Worm (Caenorhabditis elegans) whole organism, L4 larva: ENCODE measurements around the gene C29E4.13.
A peak's percentile ranks its signal among the peaks of the same experiment; 100 is the strongest.

ENCODE experiments used
- F26F4.8 ChIP-seq: fragments of 200-800 bp; sonication (Bioruptor generic); conservative IDR thresholded peaks from 2 replicates; pipeline ENCODE4 v1.3.6; 2022; ENCODE audit warnings: missing genetic modification characterization, missing compliant biosample characterization
- R02D3.7 ChIP-seq: fragments of 150-350 bp; sonication (generic microtip); optimal IDR thresholded peaks from 3 replicates; lab custom pipeline; 2014; ENCODE audit warnings: missing biosample characterization, missing genetic modification characterization
- T20F7.1 ChIP-seq: fragments of 200-800 bp; sonication (Bioruptor generic); optimal IDR thresholded peaks from 2 replicates; lab custom pipeline; 2018; ENCODE audit warnings: mild to moderate bottlenecking, missing genetic modification characterization, missing compliant biosample characterization
- Y48G9A.11 ChIP-seq: fragments of 200-800 bp; sonication (Bioruptor generic); IDR thresholded peaks from 2 replicates; pipeline ENCODE4 v1.3.6; 2022; ENCODE audit warnings: missing genetic modification reagents, missing genetic modification characterization, missing compliant biosample characterization
- Y5F2A.4 ChIP-seq: fragments of 200-800 bp; sonication (Bioruptor generic); optimal IDR thresholded peaks from 2 replicates; lab custom pipeline; 2018; ENCODE audit warnings: mild to moderate bottlenecking, missing genetic modification characterization, missing compliant biosample characterization
- Y75B8A.6 ChIP-seq: fragments of 200-800 bp; sonication (Bioruptor generic); IDR thresholded peaks from 2 replicates; pipeline ENCODE4 v1.3.6; 2022; ENCODE audit warnings: missing genetic modification reagents, missing genetic modification characterization, missing compliant biosample characterization
- aha-1 ChIP-seq: fragments of 150-350 bp; peaks from one replicate; lab custom pipeline; 2014; ENCODE audit warnings: missing biosample characterization, missing genetic modification characterization
- ama-1 ChIP-seq: fragments of 150-350 bp; optimal IDR thresholded peaks from 2 replicates; lab custom pipeline; 2014; ENCODE audit warnings: inconsistent platforms, mixed read lengths
- arid-1 ChIP-seq: fragments of 200-800 bp; sonication (Bioruptor generic); conservative IDR thresholded peaks from 2 replicates; pipeline ENCODE4 v1.3.6; 2022; ENCODE audit warnings: missing genetic modification reagents, missing genetic modification characterization, missing compliant biosample characterization
- ceh-44 ChIP-seq: fragments of 200-800 bp; sonication (Bioruptor generic); IDR thresholded peaks from 2 replicates; pipeline ENCODE4 v1.3.6; 2022; ENCODE audit warnings: missing genetic modification reagents, missing genetic modification characterization, missing compliant biosample characterization
- daf-16 ChIP-seq, 3 experiments: sonication (generic microtip); optimal IDR thresholded peaks; 2 replicates each; lab custom pipeline; 2016 to 2017; ENCODE audit warnings: missing genetic modification characterization in 3 of 3, missing genetic modification reagents in 3 of 3, mild to moderate bottlenecking in 2 of 3, missing compliant biosample characterization in 2 of 3, missing biosample characterization in 1 of 3, moderate library complexity in 1 of 3
- daf-19 ChIP-seq: fragments of 200-800 bp; sonication (Bioruptor generic); conservative IDR thresholded peaks from 2 replicates; pipeline ENCODE4 v1.3.6; 2022; ENCODE audit warnings: missing genetic modification characterization, missing compliant biosample characterization
- dmd-8 ChIP-seq: fragments of 200-800 bp; sonication (Bioruptor generic); IDR thresholded peaks from 2 replicates; pipeline ENCODE4 v1.3.6; 2022; ENCODE audit warnings: missing genetic modification characterization, missing compliant biosample characterization
- dpl-1 ChIP-seq: fragments of 150-350 bp; optimal IDR thresholded peaks from 2 replicates; lab custom pipeline; 2014; ENCODE audit warnings: missing biosample characterization, missing genetic modification reagents, missing genetic modification characterization
- dve-1 ChIP-seq: sonication (generic microtip); optimal IDR thresholded peaks from 2 replicates; lab custom pipeline; 2017; ENCODE audit warnings: antibody characterized with exemption, mild to moderate bottlenecking, missing genetic modification characterization, missing compliant biosample characterization; ENCODE audit not compliant: insufficient read depth
- egl-43 ChIP-seq: fragments of 200-800 bp; sonication (Bioruptor generic); IDR thresholded peaks from 2 replicates; pipeline ENCODE4 v1.3.6; 2022; ENCODE audit warnings: missing genetic modification reagents, missing genetic modification characterization, missing compliant biosample characterization
- fkh-10 ChIP-seq: fragments of 150-350 bp; optimal IDR thresholded peaks from 2 replicates; lab custom pipeline; 2014; ENCODE audit warnings: missing biosample characterization, missing genetic modification reagents, missing genetic modification characterization
- fos-1 ChIP-seq: fragments of 150-350 bp; optimal IDR thresholded peaks from 2 replicates; lab custom pipeline; 2014; ENCODE audit warnings: missing biosample characterization, missing genetic modification characterization
- gei-8 ChIP-seq: fragments of 200-800 bp; sonication (Bioruptor generic); optimal IDR thresholded peaks from 2 replicates; lab custom pipeline; 2018; ENCODE audit warnings: mild to moderate bottlenecking, missing genetic modification characterization, missing compliant biosample characterization
- hif-1 ChIP-seq, 2 experiments: sonication (generic microtip); optimal IDR thresholded peaks; 2 replicates each; lab custom pipeline; 2016 to 2017; ENCODE audit warnings: missing compliant biosample characterization in 2 of 2, missing genetic modification characterization in 2 of 2, missing genetic modification reagents in 2 of 2, missing genotype in 2 of 2, mild to moderate bottlenecking in 1 of 2
- hlh-30 ChIP-seq: sonication (generic microtip); optimal IDR thresholded peaks from 2 replicates; lab custom pipeline; 2017; ENCODE audit warnings: antibody characterized with exemption, mild to moderate bottlenecking, missing genetic modification characterization, missing compliant biosample characterization; ENCODE audit not compliant: insufficient read depth
- hmg-1.1 ChIP-seq: fragments of 200-800 bp; sonication (Bioruptor generic); IDR thresholded peaks from 2 replicates; pipeline ENCODE4 v1.3.6; 2022; ENCODE audit warnings: missing genetic modification reagents, missing genetic modification characterization, missing compliant biosample characterization
- lin-13 ChIP-seq: fragments of 150-350 bp; optimal IDR thresholded peaks from 2 replicates; lab custom pipeline; 2014; ENCODE audit warnings: missing biosample characterization, missing genetic modification reagents, missing genetic modification characterization
- lin-39 ChIP-seq: fragments of 150-350 bp; optimal IDR thresholded peaks from 2 replicates; lab custom pipeline; 2014; ENCODE audit warnings: missing biosample characterization, missing genetic modification reagents, missing genetic modification characterization
- lsy-2 ChIP-seq, 2 experiments: fragments of 150-350 bp in 1 of 2; sonication (generic microtip) in 1 of 2; optimal IDR thresholded peaks; 2 replicates each; lab custom pipeline; 2014 to 2017; ENCODE audit warnings: missing biosample characterization in 2 of 2, missing genetic modification characterization in 2 of 2
- mes-2 ChIP-seq: sonication (generic microtip); optimal IDR thresholded peaks from 2 replicates; lab custom pipeline; 2016; ENCODE audit warnings: missing genotype, mild to moderate bottlenecking, missing genetic modification characterization, missing compliant biosample characterization; ENCODE audit not compliant: poor library complexity, severe bottlenecking
- mxl-2 ChIP-seq: fragments of 200-800 bp; sonication (Bioruptor generic); conservative IDR thresholded peaks from 2 replicates; pipeline ENCODE4 v1.3.6; 2022; ENCODE audit warnings: missing genetic modification reagents, missing genetic modification characterization, missing compliant biosample characterization
- mxl-3 ChIP-seq: fragments of 200-800 bp; sonication (Bioruptor generic); optimal IDR thresholded peaks from 2 replicates; lab custom pipeline; 2018; ENCODE audit warnings: mild to moderate bottlenecking, missing genetic modification characterization, missing compliant biosample characterization
- nhr-10 ChIP-seq: fragments of 150-350 bp; optimal IDR thresholded peaks from 2 replicates; lab custom pipeline; 2014; ENCODE audit warnings: missing biosample characterization, missing genetic modification characterization
- nhr-11 ChIP-seq: fragments of 150-350 bp; optimal IDR thresholded peaks from 2 replicates; lab custom pipeline; 2014; ENCODE audit warnings: missing biosample characterization, missing genetic modification characterization
- nhr-111 ChIP-seq: fragments of 200-800 bp; sonication (Bioruptor generic); optimal IDR thresholded peaks from 2 replicates; lab custom pipeline; 2018; ENCODE audit warnings: mild to moderate bottlenecking, missing genetic modification characterization, missing compliant biosample characterization
- nhr-25 ChIP-seq: sonication (generic microtip); optimal IDR thresholded peaks from 2 replicates; lab custom pipeline; 2017; ENCODE audit warnings: missing genetic modification characterization, mild to moderate bottlenecking, missing compliant biosample characterization, antibody characterized with exemption, moderate library complexity, borderline replicate concordance; ENCODE audit not compliant: insufficient read depth
- nhr-28 ChIP-seq: fragments of 150-350 bp; optimal IDR thresholded peaks from 2 replicates; lab custom pipeline; 2014; ENCODE audit warnings: missing biosample characterization, missing genetic modification characterization
- nhr-41 ChIP-seq: fragments of 200-800 bp; sonication (Bioruptor generic); IDR thresholded peaks from 2 replicates; pipeline ENCODE4 v1.3.6; 2022; ENCODE audit warnings: missing genetic modification reagents, missing genetic modification characterization, missing compliant biosample characterization
- nhr-6 ChIP-seq: fragments of 150-350 bp; optimal IDR thresholded peaks from 2 replicates; lab custom pipeline; 2014; ENCODE audit warnings: missing biosample characterization, missing genetic modification characterization
- nhr-77 ChIP-seq: fragments of 150-350 bp; optimal IDR thresholded peaks from 2 replicates; lab custom pipeline; 2014; ENCODE audit warnings: missing biosample characterization, missing genetic modification characterization
- php-3 ChIP-seq: fragments of 200-800 bp; sonication (Bioruptor generic); IDR thresholded peaks from 2 replicates; pipeline ENCODE4 v1.3.6; 2022; ENCODE audit warnings: missing genetic modification reagents, missing genetic modification characterization, missing compliant biosample characterization
- pqm-1 ChIP-seq: sonication (generic microtip); optimal IDR thresholded peaks from 2 replicates; lab custom pipeline; 2017; ENCODE audit warnings: missing biosample characterization, missing genetic modification characterization
- spr-3 ChIP-seq: fragments of 200-800 bp; sonication (Bioruptor generic); optimal IDR thresholded peaks from 2 replicates; lab custom pipeline; 2018; ENCODE audit warnings: mild to moderate bottlenecking, missing genetic modification characterization, missing compliant biosample characterization
- zfp-2 ChIP-seq: sonication (generic microtip); optimal IDR thresholded peaks from 2 replicates; lab custom pipeline; 2016; ENCODE audit warnings: mild to moderate bottlenecking, missing genetic modification characterization, missing compliant biosample characterization
- ztf-7 ChIP-seq: fragments of 150-350 bp; optimal IDR thresholded peaks from 2 replicates; lab custom pipeline; 2014; ENCODE audit warnings: missing biosample characterization, missing genetic modification characterization

C29E4.13 gene

ce11 chrIII:7940819-7941218 lies 12.3 kb upstream of the C29E4.13 start, which contains the start of gene C29E4.12:
Gene C29E4.12, plus strand, starts transcription at chrIII:7941151.
- TF ChIP-seq mes-2 (tag; lab: Kevin White, UChicago): peak; percentile 77
- TF ChIP-seq nhr-77 (tag; lab: Kevin White, UChicago): no peak
- peak in 1 of 2 experiments; percentile 83 for TF ChIP-seq lsy-2 (tag; optimal IDR thresholded peaks at IDR 0.05; lab: Kevin White, UChicago)
- no peak for TF ChIP-seq ceh-44 (GFP tag; lab: Robert Waterston, UW)
- no peak for TF ChIP-seq php-3 (GFP tag; lab: Robert Waterston, UW)
- no peak for TF ChIP-seq lin-39 (tag; lab: Kevin White, UChicago)
- TF ChIP-seq aha-1 (tag; lab: Kevin White, UChicago): peak; percentile 62
- TF ChIP-seq Y48G9A.11 (GFP tag; lab: Robert Waterston, UW): peak; percentile 94
- TF ChIP-seq nhr-11: peak; percentile 11
- TF ChIP-seq nhr-6 (tag; lab: Kevin White, UChicago): peak; percentile 45
- TF ChIP-seq hmg-1.1 (GFP tag; lab: Robert Waterston, UW): peak; percentile 65; the same call in 1 of the 2 replicates
- TF ChIP-seq mxl-2: no peak
- TF ChIP-seq F26F4.8: no peak
- TF ChIP-seq mxl-3 (GFP tag; lab: Kevin White, UChicago): no peak
- peak; percentile 55 for TF ChIP-seq nhr-25 (tag; lab: Kevin White, UChicago)
- peak; percentile 52 for TF ChIP-seq nhr-28 (tag; lab: Kevin White, UChicago)
- peak; percentile 96 for TF ChIP-seq dpl-1 (GFP tag; lab: Kevin White, UChicago)
- no peak for TF ChIP-seq gei-8
- no peak for TF ChIP-seq spr-3 (GFP tag; lab: Kevin White, UChicago)
- peak; percentile 38 for TF ChIP-seq fkh-10 (GFP tag; lab: Kevin White, UChicago)
- TF ChIP-seq dve-1 (tag; lab: Kevin White, UChicago): peak; percentile 26
- peak; percentile 79 for TF ChIP-seq hlh-30 (tag; lab: Kevin White, UChicago)
- TF ChIP-seq T20F7.1 (GFP tag; lab: Kevin White, UChicago): peak; percentile 99
- no peak for TF ChIP-seq lin-13
- peak in 1 of 2 experiments; percentile 27 for TF ChIP-seq hif-1 (tag; optimal IDR thresholded peaks at IDR 0.05; lab: Kevin White, UChicago)

ce11 chrIII:7937548-7937947 lies 9.0 kb upstream of the C29E4.13 start, which contains the start of gene C29E4.10:
Gene C29E4.10, plus strand, starts transcription at chrIII:7937848.
- TF ChIP-seq zfp-2 (tag; lab: Kevin White, UChicago): no peak
- no peak for TF ChIP-seq nhr-10 (tag; lab: Kevin White, UChicago)
- no peak for TF ChIP-seq nhr-6 (tag; lab: Kevin White, UChicago)
- no peak for TF ChIP-seq Y5F2A.4 (GFP tag; lab: Kevin White, UChicago)
- TF ChIP-seq fos-1 (tag; lab: Kevin White, UChicago): no peak
- no peak for TF ChIP-seq ztf-7 (tag; lab: Kevin White, UChicago)
- TF ChIP-seq nhr-25 (tag; lab: Kevin White, UChicago): no peak
- no peak for TF ChIP-seq ama-1 (lab: Kevin White, UChicago)
- TF ChIP-seq dpl-1 (GFP tag; lab: Kevin White, UChicago): no peak
- TF ChIP-seq R02D3.7 (tag; lab: Kevin White, UChicago): no peak
- TF ChIP-seq nhr-41 (GFP tag; lab: Robert Waterston, UW): no peak
- no peak for TF ChIP-seq nhr-77 (tag; lab: Kevin White, UChicago)
- TF ChIP-seq arid-1 (GFP tag; lab: Robert Waterston, UW): no peak
- no peak for TF ChIP-seq dmd-8 (GFP tag; lab: Robert Waterston, UW)
- TF ChIP-seq egl-43 (GFP tag; lab: Robert Waterston, UW): no peak
- no peak for TF ChIP-seq daf-19
- no peak for TF ChIP-seq hlh-30 (tag; lab: Kevin White, UChicago)

- no peak for TF ChIP-seq Y75B8A.6 (GFP tag; lab: Robert Waterston, UW)
- TF ChIP-seq nhr-111 (GFP tag; lab: Kevin White, UChicago): no peak
- TF ChIP-seq daf-16 (GFP tag; optimal IDR thresholded peaks at IDR 0.05; lab: Kevin White, UChicago): no peak
- peak; percentile 50 for TF ChIP-seq daf-16 (tag; optimal IDR thresholded peaks at IDR 0.05; lab: Kevin White, UChicago)
- peak; percentile 22 for TF ChIP-seq pqm-1 (tag; lab: Kevin White, UChicago)
- peak; percentile 16 for TF ChIP-seq dve-1 (tag; lab: Kevin White, UChicago)
Measured at ce11 chrIII:7933235-7933634, 4.7 kb upstream of the C29E4.13 start, which contains the start of gene ran-2. Gene ran-2, plus strand, starts transcription at chrIII:7933535.
